Worm (Caenorhabditis elegans): ENCODE data around the gene C03H5.5.

C03H5.5 gene

DNA sequence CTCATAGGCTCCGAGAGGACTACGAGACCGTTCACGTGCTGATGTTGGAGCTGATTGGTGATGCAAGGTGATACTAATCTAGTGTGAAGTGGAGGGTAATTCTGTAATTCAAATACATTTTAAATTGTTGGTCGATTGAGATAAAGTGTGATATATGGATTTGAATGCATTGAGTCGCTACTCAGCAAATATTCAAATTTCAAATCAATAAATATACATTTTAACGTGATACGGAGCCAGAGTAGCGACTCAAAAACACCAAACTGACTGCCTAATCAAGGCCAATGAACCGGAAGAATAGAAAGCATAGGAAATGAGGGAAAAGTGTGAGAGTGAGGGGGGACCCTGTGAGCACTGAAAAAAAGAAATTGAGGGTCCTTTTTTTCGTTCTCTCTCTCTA, 14.2 kb upstream of the C03H5.5 start, which contains the start of gene C03H5.6:
TSS of gene C03H5.6 (minus strand) at position 101 of the 400 bp plus-strand sequence.
- no peak for TF ChIP-seq hmbx-1 (tag; optimal IDR thresholded peaks at IDR 0.05)
- TF ChIP-seq ama-1 (optimal IDR thresholded peaks at IDR 0.05) = no peak
- TF ChIP-seq tbx-37 (GFP tag; conservative IDR thresholded peaks at IDR 0.05) = no peak
- TF ChIP-seq flt-1 (GFP tag; IDR thresholded peaks at IDR 0.05) = no peak
- no peak for TF ChIP-seq tra-4 (tag; optimal IDR thresholded peaks at IDR 0.05)
- TF ChIP-seq sea-1 (GFP tag; conservative IDR thresholded peaks at IDR 0.05) = no peak
- no peak for TF ChIP-seq ets-7 (tag; optimal IDR thresholded peaks at IDR 0.05)
- TF ChIP-seq pes-1 (GFP tag; IDR thresholded peaks at IDR 0.05) = no peak
- no peak for TF ChIP-seq F13C5.2 (tag; optimal IDR thresholded peaks at IDR 0.05)
- TF ChIP-seq ceh-13 (GFP tag; optimal IDR thresholded peaks at IDR 0.05) = no peak
- no peak for TF ChIP-seq tbx-11 (GFP tag; IDR thresholded peaks at IDR 0.05)
- no peak for TF ChIP-seq ceh-36 (tag; optimal IDR thresholded peaks at IDR 0.05)
- TF ChIP-seq B0310.2 (tag; optimal IDR thresholded peaks at IDR 0.05) = no peak

DNA sequence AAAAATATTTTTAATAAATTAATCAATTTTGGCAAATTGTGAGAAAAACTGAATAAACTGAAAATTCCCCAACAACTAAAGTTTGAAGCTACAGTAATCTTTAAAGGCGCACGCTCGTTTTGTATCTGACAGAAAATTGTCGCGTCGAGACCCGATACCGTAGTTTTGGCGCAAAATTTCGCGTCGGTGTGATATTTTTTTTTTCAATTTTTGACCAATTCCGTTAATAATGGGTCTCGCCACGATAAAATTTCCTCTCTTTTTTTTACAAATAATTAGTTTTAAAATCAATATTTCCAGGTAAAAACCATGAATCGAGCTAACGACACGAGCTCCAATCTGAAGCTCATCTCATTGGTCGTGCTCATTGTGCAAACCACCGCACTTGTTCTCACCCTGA, 3.4 kb upstream of the C03H5.5 start, which contains the start of gene nstp-4:
TSS of gene nstp-4 (plus strand) at position 301 of the 400 bp plus-strand sequence.
- TF ChIP-seq flt-1 (GFP tag; IDR thresholded peaks at IDR 0.05) = no peak
- no peak for TF ChIP-seq tbx-37 (GFP tag; conservative IDR thresholded peaks at IDR 0.05)
- TF ChIP-seq tbx-11 (GFP tag; IDR thresholded peaks at IDR 0.05) = no peak
- no peak for TF ChIP-seq scrt-1 (GFP tag; IDR thresholded peaks at IDR 0.05)
- TF ChIP-seq hmg-4 (GFP tag; optimal IDR thresholded peaks at IDR 0.05) = no peak
- no peak for TF ChIP-seq tra-4 (tag; optimal IDR thresholded peaks at IDR 0.05)
- TF ChIP-seq ama-1 (optimal IDR thresholded peaks at IDR 0.05) = no peak
- no peak for TF ChIP-seq aly-1 (tag; optimal IDR thresholded peaks at IDR 0.05)
- TF ChIP-seq F13C5.2 (tag; optimal IDR thresholded peaks at IDR 0.05) = no peak
- no peak for TF ChIP-seq sea-1 (GFP tag; conservative IDR thresholded peaks at IDR 0.05)
- TF ChIP-seq hnd-1 (tag; optimal IDR thresholded peaks at IDR 0.05) = no peak

DNA sequence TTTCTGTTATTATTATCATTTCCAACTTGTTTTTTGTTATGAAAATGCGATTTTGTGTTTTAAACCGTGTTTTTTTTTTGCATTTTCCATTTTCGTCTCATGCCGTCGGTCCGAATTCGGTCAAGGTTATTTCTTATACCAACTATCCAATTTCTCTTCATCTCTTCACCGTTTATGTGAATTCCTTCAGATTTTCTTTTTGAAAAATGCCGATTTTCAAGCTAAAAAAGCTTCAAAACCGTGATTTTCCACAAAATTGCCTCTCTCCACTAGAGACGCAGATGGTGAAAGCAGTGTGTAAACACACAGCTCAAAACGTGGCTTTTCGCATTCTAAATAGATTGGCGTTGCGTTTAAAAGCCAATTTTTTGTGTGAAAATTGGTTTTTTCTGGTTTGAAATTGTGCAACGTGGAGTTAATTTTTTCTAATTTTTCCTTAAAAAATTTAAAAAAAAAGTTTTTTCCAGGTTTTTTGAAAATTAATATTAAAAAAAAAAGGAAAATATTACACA, 2.7 kb upstream of the C03H5.5 start:
- TF ChIP-seq F13C5.2 (tag; optimal IDR thresholded peaks at IDR 0.05) = no peak
- TF ChIP-seq hmg-4 (GFP tag; optimal IDR thresholded peaks at IDR 0.05) = no peak
- no peak for TF ChIP-seq tbx-37 (GFP tag; conservative IDR thresholded peaks at IDR 0.05)
- TF ChIP-seq tra-4 (tag; optimal IDR thresholded peaks at IDR 0.05) = no peak
- no peak for TF ChIP-seq scrt-1 (GFP tag; IDR thresholded peaks at IDR 0.05)
- TF ChIP-seq ets-7 (tag; optimal IDR thresholded peaks at IDR 0.05) = no peak
- no peak for TF ChIP-seq ceh-36 (tag; optimal IDR thresholded peaks at IDR 0.05)
- TF ChIP-seq ceh-13 (GFP tag; optimal IDR thresholded peaks at IDR 0.05) = no peak
- no peak for TF ChIP-seq sea-1 (GFP tag; conservative IDR thresholded peaks at IDR 0.05)
- no peak for TF ChIP-seq hmbx-1 (tag; optimal IDR thresholded peaks at IDR 0.05)
- TF ChIP-seq tbx-11 (GFP tag; IDR thresholded peaks at IDR 0.05) = no peak
- TF ChIP-seq pes-1 (GFP tag; IDR thresholded peaks at IDR 0.05) = no peak
- TF ChIP-seq flt-1 (GFP tag; IDR thresholded peaks at IDR 0.05) = no peak
- TF ChIP-seq ama-1 (optimal IDR thresholded peaks at IDR 0.05) = no peak
- no peak for TF ChIP-seq aly-1 (tag; optimal IDR thresholded peaks at IDR 0.05)
- TF ChIP-seq B0310.2 (tag; optimal IDR thresholded peaks at IDR 0.05) = no peak
- TF ChIP-seq hnd-1 (tag; optimal IDR thresholded peaks at IDR 0.05) = no peak

DNA sequence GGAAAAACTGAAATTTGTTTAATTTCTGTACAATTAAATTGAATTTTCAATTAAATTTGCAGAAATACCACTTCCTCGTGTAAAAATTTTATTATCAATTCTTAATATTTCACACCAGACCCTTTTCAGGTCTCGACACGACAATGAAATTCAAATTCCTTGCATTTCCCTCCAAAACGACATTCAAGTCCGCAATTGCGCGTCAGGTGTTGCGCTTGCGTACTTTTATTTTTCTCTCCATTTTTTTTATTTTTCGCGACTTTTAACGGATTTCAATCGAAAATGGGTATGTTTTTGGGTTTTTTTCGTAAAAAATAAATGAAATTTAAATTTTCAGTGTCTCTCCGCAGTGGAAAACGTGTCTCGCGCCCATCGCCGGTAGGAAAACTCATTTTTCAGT, 799 bp upstream of the C03H5.5 start, which contains the start of gene C03H5.3:
TSS of gene C03H5.3 (plus strand) at position 132 of the 400 bp plus-strand sequence.
- TF ChIP-seq F13C5.2 (tag; optimal IDR thresholded peaks at IDR 0.05) (peak; percentile 84), hmbx-1 (tag; optimal IDR thresholded peaks at IDR 0.05) (peak; percentile 4), tbx-11 (GFP tag; IDR thresholded peaks at IDR 0.05) (0 out of 2 replicates have a peak, but pooled peaks have one; percentile 23), tbx-37 (GFP tag; conservative IDR thresholded peaks at IDR 0.05) (no peak), hmg-4 (GFP tag; optimal IDR thresholded peaks at IDR 0.05) (no peak), pes-1 (GFP tag; IDR thresholded peaks at IDR 0.05) (no peak)

DNA sequence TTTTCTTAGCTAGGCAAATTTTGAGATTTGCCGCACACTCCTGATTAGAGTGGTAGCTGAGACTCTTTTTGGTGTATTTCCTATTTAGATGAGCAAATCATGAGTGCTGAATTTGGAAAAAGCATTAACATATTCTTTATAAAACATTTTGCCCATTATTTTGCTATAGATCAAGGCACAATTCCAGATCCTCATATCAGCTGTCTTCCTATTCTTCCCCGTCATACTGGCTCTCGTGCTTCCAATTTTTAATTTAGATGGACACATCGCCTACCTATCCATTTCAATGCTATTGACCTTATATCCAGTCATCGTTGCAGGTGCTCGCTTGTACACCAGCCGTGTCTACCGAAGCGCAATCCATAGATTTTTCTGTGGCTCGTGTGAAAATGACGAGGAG, 5.2 kb downstream of the C03H5.5 start, which contains the start of gene C03H5.7:
TSS of gene C03H5.7 (plus strand) at position 301 of the 400 bp plus-strand sequence.
- TF ChIP-seq B0310.2 (tag; optimal IDR thresholded peaks at IDR 0.05) (no peak), sea-1 (GFP tag; conservative IDR thresholded peaks at IDR 0.05) (no peak), F13C5.2 (tag; optimal IDR thresholded peaks at IDR 0.05) (no peak), ama-1 (optimal IDR thresholded peaks at IDR 0.05) (no peak), ceh-13 (GFP tag; optimal IDR thresholded peaks at IDR 0.05) (no peak), scrt-1 (GFP tag; IDR thresholded peaks at IDR 0.05) (no peak), pes-1 (GFP tag; IDR thresholded peaks at IDR 0.05) (no peak), hnd-1 (tag; optimal IDR thresholded peaks at IDR 0.05) (no peak), tbx-11 (GFP tag; IDR thresholded peaks at IDR 0.05) (no peak), tbx-37 (GFP tag; conservative IDR thresholded peaks at IDR 0.05) (no peak), tra-4 (tag; optimal IDR thresholded peaks at IDR 0.05) (no peak), ceh-36 (tag; optimal IDR thresholded peaks at IDR 0.05) (no peak), aly-1 (tag; optimal IDR thresholded peaks at IDR 0.05) (no peak), hmbx-1 (tag; optimal IDR thresholded peaks at IDR 0.05) (no peak)

DNA sequence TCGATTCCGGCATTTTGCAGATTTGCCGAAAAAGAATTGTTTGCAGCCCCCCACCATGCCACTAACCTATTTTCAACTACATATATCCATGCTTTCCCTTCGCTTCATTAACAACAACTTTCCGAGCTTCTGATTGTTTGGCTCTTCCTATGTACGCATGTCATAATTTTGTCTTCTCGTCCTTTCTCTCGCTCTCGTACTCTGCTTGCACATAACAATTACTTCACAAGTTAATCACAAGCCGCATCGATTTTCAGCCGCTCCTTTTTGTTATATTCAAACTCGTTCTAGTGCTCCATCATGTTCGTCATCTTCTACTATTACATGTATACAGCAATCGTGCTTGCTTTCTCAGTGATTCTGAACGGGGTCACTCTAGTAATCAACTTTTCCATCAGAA, 6.8 kb downstream of the C03H5.5 start, which contains the start of gene C03H5.9:
TSS of gene C03H5.9 (plus strand) at position 301 of the 400 bp plus-strand sequence.
- TF ChIP-seq hmbx-1 (tag; optimal IDR thresholded peaks at IDR 0.05) (no peak), B0310.2 (tag; optimal IDR thresholded peaks at IDR 0.05) (no peak), tbx-37 (GFP tag; conservative IDR thresholded peaks at IDR 0.05) (no peak), hmg-4 (GFP tag; optimal IDR thresholded peaks at IDR 0.05) (no peak), aly-1 (tag; optimal IDR thresholded peaks at IDR 0.05) (no peak), scrt-1 (GFP tag; IDR thresholded peaks at IDR 0.05) (no peak), F13C5.2 (tag; optimal IDR thresholded peaks at IDR 0.05) (no peak), pes-1 (GFP tag; IDR thresholded peaks at IDR 0.05) (no peak), ceh-13 (GFP tag; optimal IDR thresholded peaks at IDR 0.05) (no peak), ceh-36 (tag; optimal IDR thresholded peaks at IDR 0.05) (no peak), hnd-1 (tag; optimal IDR thresholded peaks at IDR 0.05) (no peak), tbx-11 (GFP tag; IDR thresholded peaks at IDR 0.05) (no peak), ets-7 (tag; optimal IDR thresholded peaks at IDR 0.05) (no peak), sea-1 (GFP tag; conservative IDR thresholded peaks at IDR 0.05) (no peak), tra-4 (tag; optimal IDR thresholded peaks at IDR 0.05) (no peak), flt-1 (GFP tag; IDR thresholded peaks at IDR 0.05) (no peak), ama-1 (optimal IDR thresholded peaks at IDR 0.05) (no peak)

DNA sequence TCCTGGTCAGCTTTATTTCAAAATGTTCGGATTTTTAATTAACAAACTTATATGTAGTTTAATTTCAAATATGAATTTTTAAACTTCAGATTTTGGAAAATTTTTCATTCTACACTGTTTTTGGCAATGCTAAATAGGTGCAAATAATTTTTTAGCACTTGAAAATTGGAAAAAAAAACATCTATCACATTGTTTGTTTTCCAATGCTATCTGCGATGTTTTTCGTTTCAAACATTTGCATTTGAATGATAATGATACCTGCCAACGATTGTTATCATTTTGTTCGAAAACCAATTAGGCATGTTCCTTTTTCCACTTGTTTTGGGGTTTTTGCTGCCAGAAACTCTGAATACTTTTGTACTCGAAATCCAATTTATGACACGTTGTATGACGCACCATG, 10.2 kb downstream of the C03H5.5 start, which contains the start of gene C03H5.4:
TSS of gene C03H5.4 (plus strand) at position 301 of the 400 bp plus-strand sequence.
- TF ChIP-seq F13C5.2 (tag; optimal IDR thresholded peaks at IDR 0.05) = no peak
- no peak for TF ChIP-seq hmg-4 (GFP tag; optimal IDR thresholded peaks at IDR 0.05)
- no peak for TF ChIP-seq pes-1 (GFP tag; IDR thresholded peaks at IDR 0.05)
- no peak for TF ChIP-seq aly-1 (tag; optimal IDR thresholded peaks at IDR 0.05)
- no peak for TF ChIP-seq sea-1 (GFP tag; conservative IDR thresholded peaks at IDR 0.05)

Data from whole organism, early embryonic.